Worm (Caenorhabditis elegans): Measurements from ENCODE around the gene set-3.

DNA sequence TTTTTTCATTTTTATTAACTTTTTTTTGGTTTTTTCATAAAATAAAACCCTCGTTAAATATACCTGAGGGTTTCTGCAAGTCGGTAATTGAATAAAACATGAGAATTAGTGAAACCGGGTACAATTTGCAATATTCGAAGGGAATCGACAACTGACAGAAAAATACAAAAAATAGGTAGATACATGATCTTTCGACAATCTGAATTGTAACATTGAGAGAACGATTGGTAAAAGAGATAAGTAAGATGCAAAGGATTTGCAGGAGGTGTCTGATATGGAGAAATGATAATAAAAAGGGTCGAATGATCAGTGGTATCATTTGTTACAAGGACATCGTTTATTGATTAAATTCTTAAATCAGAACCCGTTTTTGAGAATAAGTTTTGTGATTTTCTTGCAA is 15.6 kb downstream of the set-3 start, which contains the start of gene ugt-60:
- no peak for TF ChIP-seq fos-1 (tag; optimal IDR thresholded peaks at IDR 0.05)
- no peak for TF ChIP-seq lin-13 (GFP tag; optimal IDR thresholded peaks at IDR 0.05)
- no peak for TF ChIP-seq egl-27 (tag; optimal IDR thresholded peaks at IDR 0.05)
